Fruit fly (Drosophila melanogaster): ENCODE measurements around the gene CG43085.
A peak's percentile ranks its signal among the peaks of the same experiment; 100 is the strongest.

DNA sequence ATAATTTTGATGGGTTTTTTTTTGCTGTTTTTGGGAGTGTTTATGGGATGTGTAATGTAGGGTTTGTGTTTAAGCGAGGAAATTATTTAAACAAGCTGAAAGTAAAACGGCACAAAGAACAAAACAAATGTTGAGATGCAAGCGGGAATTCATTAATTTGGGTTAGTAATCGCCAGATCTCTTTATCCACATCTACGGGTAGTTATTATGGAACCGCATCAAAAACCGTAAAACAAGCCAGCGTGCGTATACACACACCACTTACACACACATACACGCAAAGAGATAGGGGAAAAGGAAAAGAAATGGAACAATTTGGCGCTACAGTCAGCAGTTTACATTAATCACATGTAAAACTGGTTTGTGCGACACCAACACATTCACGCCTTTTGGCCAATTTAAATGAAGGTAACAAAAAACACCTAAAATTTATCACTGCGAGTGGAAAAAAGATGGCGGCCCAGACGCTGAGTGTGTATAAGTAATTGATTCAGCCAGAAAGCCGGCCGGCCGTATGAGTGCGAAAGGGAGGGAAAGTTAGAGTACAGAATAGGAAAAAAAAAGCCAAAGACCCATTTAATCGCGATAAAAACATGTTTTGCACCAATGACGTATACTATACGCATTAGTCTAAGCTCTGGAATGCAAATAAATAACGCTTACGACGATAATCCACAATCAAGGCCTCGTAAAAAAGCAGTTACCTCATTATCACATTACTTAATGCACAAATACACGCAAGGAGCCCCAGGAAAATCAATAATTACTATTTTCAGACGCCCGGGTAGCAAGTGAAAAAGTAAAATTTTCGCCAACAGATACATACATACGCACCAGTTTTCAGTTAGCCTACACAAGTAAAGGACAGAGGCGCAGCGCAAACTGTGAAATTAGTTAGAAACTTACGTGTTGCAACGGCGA is 2.3 kb downstream of the CG43085 start:
- TF ChIP-seq CG5204 (GFP tag; optimal IDR thresholded peaks at IDR 0.05), result no peak
- peak; percentile 3 for TF ChIP-seq Crg-1 (GFP tag; optimal IDR thresholded peaks at IDR 0.05)
- no peak for TF ChIP-seq CG33017 (tag; optimal IDR thresholded peaks at IDR 0.05)
- TF ChIP-seq CG1620 (GFP tag; optimal IDR thresholded peaks at IDR 0.05), result no peak
- TF ChIP-seq Clk (GFP tag; optimal IDR thresholded peaks at IDR 0.05), result no peak
- peak; percentile 53 for TF ChIP-seq bab1 (GFP tag; optimal IDR thresholded peaks at IDR 0.05)
